Worm (Caenorhabditis elegans): ENCODE measurements around the gene sas-7.

The sas-7 gene

DNA sequence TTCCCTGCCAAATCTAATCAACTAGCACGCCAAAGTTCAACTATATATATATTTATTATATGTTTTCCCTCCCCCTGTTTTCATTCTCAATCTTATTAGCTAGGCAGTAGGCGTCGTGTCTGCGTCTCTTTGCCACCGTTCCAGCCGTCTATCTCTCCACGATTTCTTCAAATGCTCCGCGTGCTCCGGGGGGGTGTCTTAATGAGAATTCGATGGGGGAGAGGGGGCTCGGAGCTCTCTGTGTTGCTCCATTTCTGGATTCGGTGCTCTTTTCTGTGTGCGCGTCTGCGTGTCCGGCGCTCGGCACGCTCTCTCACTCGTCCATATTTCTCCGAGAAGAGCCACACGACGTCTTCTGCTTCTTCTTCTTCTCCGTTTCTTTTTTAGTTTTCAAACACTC is 36.6 kb upstream of the sas-7 start (continued):
- no peak for TF ChIP-seq unc-62 (GFP tag; optimal IDR thresholded peaks at IDR 0.05)
- TF ChIP-seq elt-3 (tag; optimal IDR thresholded peaks at IDR 0.05) = no peak

DNA sequence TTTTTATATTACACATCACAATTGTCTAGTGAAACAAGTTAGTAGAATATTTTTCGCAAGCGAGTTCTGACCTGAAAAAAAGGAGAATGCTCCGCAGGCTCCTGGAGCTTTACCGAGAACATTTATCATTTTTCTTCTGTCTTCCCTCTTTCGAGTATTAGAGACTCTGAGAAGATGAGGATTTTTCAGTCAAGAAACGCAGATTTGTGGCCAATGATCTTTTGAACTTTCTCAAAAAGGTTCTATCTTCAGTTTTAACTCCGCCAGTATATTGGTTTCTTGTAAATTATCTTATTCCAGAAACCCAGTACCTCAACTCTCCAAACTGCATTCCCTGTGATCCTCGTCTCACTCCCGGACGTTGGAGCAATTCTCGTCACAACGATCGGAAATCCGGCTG is 35.2 kb upstream of the sas-7 start, which contains the start of gene K10G9.2:
Gene K10G9.2, plus strand, starts transcription at position 301 of the 400 bp plus-strand sequence.
- TF ChIP-seq nhr-77 (tag; optimal IDR thresholded peaks at IDR 0.05) (no peak), snpc-4 (tag; optimal IDR thresholded peaks at IDR 0.05) (no peak), nhr-25 (tag; optimal IDR thresholded peaks at IDR 0.05) (no peak), elt-3 (tag; optimal IDR thresholded peaks at IDR 0.05) (no peak), lsy-2 (tag; optimal IDR thresholded peaks at IDR 0.05) (no peak), peb-1 (tag; optimal IDR thresholded peaks at IDR 0.05) (no peak), sma-9 (GFP tag; optimal IDR thresholded peaks at IDR 0.05) (no peak), sma-9 (tag; optimal IDR thresholded peaks at IDR 0.05) (no peak), elt-1 (tag; optimal IDR thresholded peaks at IDR 0.05) (no peak), lin-11 (tag; optimal IDR thresholded peaks at IDR 0.05) (no peak), nhr-12 (tag; optimal IDR thresholded peaks at IDR 0.05) (no peak), nhr-23 (tag; optimal IDR thresholded peaks at IDR 0.05) (no peak), mbf-1 (tag; optimal IDR thresholded peaks at IDR 0.05) (no peak), nhr-11 (tag; optimal IDR thresholded peaks at IDR 0.05) (no peak), sem-4 (tag; optimal IDR thresholded peaks at IDR 0.05) (no peak), aly-2 (tag; optimal IDR thresholded peaks at IDR 0.05) (no peak), mab-5 (tag; optimal IDR thresholded peaks at IDR 0.05) (no peak), ztf-11 (tag; optimal IDR thresholded peaks at IDR 0.05) (no peak), ama-1 (optimal IDR thresholded peaks at IDR 0.05) (no peak)

DNA sequence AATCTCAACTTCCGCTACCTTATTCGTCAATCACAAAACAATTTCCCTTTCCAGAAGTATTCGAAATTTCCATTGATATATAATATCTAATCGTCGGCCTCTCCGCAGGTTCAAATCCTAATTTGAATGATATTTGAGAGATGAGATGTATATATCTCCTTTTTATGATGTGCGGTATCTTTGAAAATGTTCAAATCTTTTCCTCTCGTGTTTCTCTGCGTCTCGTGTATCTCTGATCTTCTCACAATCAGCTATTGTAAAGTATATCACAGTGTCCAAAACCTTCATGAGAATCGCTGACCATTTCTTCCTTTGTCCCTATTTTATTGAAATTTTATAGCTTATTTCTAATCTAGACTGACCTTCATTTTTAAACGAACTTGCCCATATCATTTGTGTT is 31.0 kb upstream of the sas-7 start:
- TF ChIP-seq unc-39 (tag; optimal IDR thresholded peaks at IDR 0.05) (no peak), sma-9 (GFP tag; optimal IDR thresholded peaks at IDR 0.05) (peak; percentile 9), sma-9 (tag; optimal IDR thresholded peaks at IDR 0.05) (no peak), C34F6.9 (tag; optimal IDR thresholded peaks at IDR 0.05) (no peak)

DNA sequence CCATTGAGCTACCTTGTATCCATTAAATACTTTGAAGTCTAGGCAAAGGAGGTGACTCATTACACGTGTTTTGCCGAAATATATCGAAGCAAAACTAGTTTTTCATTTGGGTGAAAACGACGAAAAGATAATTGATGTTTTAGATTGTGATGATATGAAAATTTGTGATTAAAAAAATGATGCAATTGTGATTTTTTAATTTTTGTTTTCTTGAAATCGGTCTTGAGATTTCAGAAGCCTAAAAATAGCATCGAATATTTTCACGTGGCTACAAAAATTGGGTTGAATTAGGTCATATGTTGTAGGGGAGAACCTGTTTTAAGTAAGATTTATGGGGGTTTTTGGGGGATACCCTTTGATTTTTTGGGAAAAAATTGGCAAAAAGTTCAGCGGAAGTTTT is 30.3 kb upstream of the sas-7 start:
- TF ChIP-seq nhr-25 (tag; optimal IDR thresholded peaks at IDR 0.05) (peak; percentile 77), sma-3 (GFP tag; optimal IDR thresholded peaks at IDR 0.05) (peak; percentile 25), blmp-1 (tag; optimal IDR thresholded peaks at IDR 0.05; ENCODE audit: insufficient read depth) (peak; percentile 19), peb-1 (tag; optimal IDR thresholded peaks at IDR 0.05) (no peak), zag-1 (tag; optimal IDR thresholded peaks at IDR 0.05) (no peak), ceh-16 (tag; optimal IDR thresholded peaks at IDR 0.05) (no peak), sma-9 (GFP tag; optimal IDR thresholded peaks at IDR 0.05) (peak; percentile 48), sma-9 (tag; optimal IDR thresholded peaks at IDR 0.05) (no peak), ama-1 (optimal IDR thresholded peaks at IDR 0.05) (no peak), lsy-2 (tag; optimal IDR thresholded peaks at IDR 0.05) (peak in 1 of 2 experiments; percentile 5), fos-1 (tag; optimal IDR thresholded peaks at IDR 0.05) (peak; percentile 63), nhr-129 (tag; optimal IDR thresholded peaks at IDR 0.05) (peak; percentile 77), crh-2 (tag; optimal IDR thresholded peaks at IDR 0.05) (peak; percentile 22), nhr-237 (tag; optimal IDR thresholded peaks at IDR 0.05) (no peak)

DNA sequence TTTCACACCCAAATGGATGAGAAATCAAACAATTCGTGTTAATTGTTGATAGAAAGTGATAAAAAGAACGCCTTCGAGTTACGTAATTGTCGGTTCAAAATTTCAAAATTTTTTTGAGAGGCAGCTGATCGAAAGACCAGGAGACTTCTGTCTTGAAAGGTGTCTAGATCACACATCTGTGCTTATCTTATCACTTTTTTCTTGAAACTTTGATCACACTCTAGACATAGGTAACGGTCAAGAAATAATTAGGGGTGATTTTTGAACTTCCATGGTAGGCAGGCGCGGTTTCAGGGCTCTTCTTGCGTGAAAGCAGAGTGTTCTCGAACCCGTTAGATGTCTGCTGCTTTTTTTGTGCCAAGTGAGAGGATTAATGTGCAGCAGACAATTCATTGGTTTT is 27.5 kb upstream of the sas-7 start:
- TF ChIP-seq egl-27 (tag; optimal IDR thresholded peaks at IDR 0.05) = no peak
- TF ChIP-seq nhr-129 (tag; optimal IDR thresholded peaks at IDR 0.05) = no peak
- no peak for TF ChIP-seq snpc-4 (tag; optimal IDR thresholded peaks at IDR 0.05)
- TF ChIP-seq ZK546.5 (tag; optimal IDR thresholded peaks at IDR 0.05) = no peak
- TF ChIP-seq mbf-1 (tag; optimal IDR thresholded peaks at IDR 0.05) = no peak
- TF ChIP-seq nhr-11 (tag; optimal IDR thresholded peaks at IDR 0.05) = no peak
- TF ChIP-seq lin-13 (GFP tag; optimal IDR thresholded peaks at IDR 0.05) = no peak

DNA sequence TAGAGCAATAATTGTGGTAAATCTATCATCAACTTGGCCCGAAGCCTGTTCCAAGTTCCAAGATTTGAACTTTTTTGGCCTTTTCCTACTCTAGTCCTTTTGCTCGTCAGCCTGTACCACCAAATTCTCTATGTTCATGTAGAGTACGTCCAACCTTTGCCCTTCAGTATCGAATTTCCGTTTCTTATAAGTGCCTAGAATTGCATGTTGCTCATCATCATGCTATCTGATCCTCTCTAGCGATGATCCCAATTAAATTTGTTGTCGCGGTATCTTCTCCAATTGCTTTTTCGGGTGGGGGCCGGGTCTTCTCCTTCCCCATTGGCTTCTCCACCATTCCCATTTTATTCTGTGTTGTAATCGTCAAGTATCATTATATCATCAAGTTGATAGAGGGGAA is 26.9 kb upstream of the sas-7 start:
- no peak for TF ChIP-seq zag-1 (tag; optimal IDR thresholded peaks at IDR 0.05)
- no peak for TF ChIP-seq lin-11 (tag; optimal IDR thresholded peaks at IDR 0.05)
- no peak for TF ChIP-seq nhr-11 (tag; optimal IDR thresholded peaks at IDR 0.05)
- no peak for TF ChIP-seq ZK546.5 (tag; optimal IDR thresholded peaks at IDR 0.05)
- no peak for TF ChIP-seq ztf-4 (tag; optimal IDR thresholded peaks at IDR 0.05)
- no peak for TF ChIP-seq dmd-4 (tag; optimal IDR thresholded peaks at IDR 0.05)
- no peak for TF ChIP-seq mbf-1 (tag; optimal IDR thresholded peaks at IDR 0.05)
- no peak for TF ChIP-seq ztf-11 (tag; optimal IDR thresholded peaks at IDR 0.05)
- TF ChIP-seq nhr-6 (tag; optimal IDR thresholded peaks at IDR 0.05) = no peak
- no peak for TF ChIP-seq nhr-25 (tag; optimal IDR thresholded peaks at IDR 0.05)
- TF ChIP-seq fos-1 (tag; optimal IDR thresholded peaks at IDR 0.05) = no peak
- no peak for TF ChIP-seq sem-4 (tag; optimal IDR thresholded peaks at IDR 0.05)
- no peak for TF ChIP-seq unc-39 (tag; optimal IDR thresholded peaks at IDR 0.05)
- TF ChIP-seq nhr-21 (tag; optimal IDR thresholded peaks at IDR 0.05) = no peak
